Worm (Caenorhabditis elegans) whole organism, dauer: ENCODE data around the gene kcnl-1.

Source experiments
- unc-62 ChIP-seq: sonication (generic microtip); optimal IDR thresholded peaks from 2 replicates; lab custom pipeline; 2017; ENCODE audit warnings: missing biosample characterization, missing genetic modification reagents, missing genetic modification characterization

The kcnl-1 gene

ce11 chrV:19610118-19610707 lies 45.0 kb downstream of the kcnl-1 start:
- TF ChIP-seq unc-62 (GFP tag; lab: Kevin White, UChicago), result no peak

ce11 chrV:19611675-19612345 lies 46.6 kb downstream of the kcnl-1 start:
- TF ChIP-seq unc-62 (GFP tag; lab: Kevin White, UChicago), result no peak

- TF ChIP-seq unc-62 (GFP tag; lab: Kevin White, UChicago), result no peak
Measured at ce11 chrV:19613161-19613560, 48.0 kb downstream of the kcnl-1 start, which contains the start of gene nlp-26. Gene nlp-26 (plus strand): TSS chrV:19613461.

- no peak for TF ChIP-seq unc-62 (GFP tag; lab: Kevin White, UChicago)
Measured at ce11 chrV:19620098-19620497, 54.9 kb downstream of the kcnl-1 start.

- no peak for TF ChIP-seq unc-62 (GFP tag; lab: Kevin White, UChicago)
Measured at ce11 chrV:19622440-19622914, 57.3 kb downstream of the kcnl-1 start, which contains the start of gene Y43F8C.3. Gene Y43F8C.3 (minus strand): TSS chrV:19622626.

- TF ChIP-seq unc-62 (GFP tag; lab: Kevin White, UChicago), result no peak
Measured at ce11 chrV:19623523-19624312, 58.5 kb downstream of the kcnl-1 start.

ce11 chrV:19624749-19625148 lies 59.6 kb downstream of the kcnl-1 start, which contains the start of gene dyf-19:
Gene dyf-19 (plus strand): TSS chrV:19625049.
- no peak for TF ChIP-seq unc-62 (GFP tag; lab: Kevin White, UChicago)

- no peak for TF ChIP-seq unc-62 (GFP tag; lab: Kevin White, UChicago)
Measured at ce11 chrV:19625719-19626118, 60.5 kb downstream of the kcnl-1 start.

- no peak for TF ChIP-seq unc-62 (GFP tag; lab: Kevin White, UChicago)
Measured at ce11 chrV:19629544-19629943, 64.4 kb downstream of the kcnl-1 start.

ce11 chrV:19629973-19630372 lies 64.8 kb downstream of the kcnl-1 start:
- no peak for TF ChIP-seq unc-62 (GFP tag; lab: Kevin White, UChicago)

- no peak for TF ChIP-seq unc-62 (GFP tag; lab: Kevin White, UChicago)
Measured at ce11 chrV:19630569-19630968, 65.4 kb downstream of the kcnl-1 start.

- TF ChIP-seq unc-62 (GFP tag; lab: Kevin White, UChicago), result no peak
Measured at ce11 chrV:19632546-19632945, 67.4 kb downstream of the kcnl-1 start, which contains the start of gene Y43F8C.5. Gene Y43F8C.5 (minus strand): TSS chrV:19632646.

- TF ChIP-seq unc-62 (GFP tag; lab: Kevin White, UChicago), result no peak
Measured at ce11 chrV:19632948-19633347, 67.8 kb downstream of the kcnl-1 start.

- TF ChIP-seq unc-62 (GFP tag; lab: Kevin White, UChicago), result no peak
Measured at ce11 chrV:19634197-19634596, 69.0 kb downstream of the kcnl-1 start.

- TF ChIP-seq unc-62 (GFP tag; lab: Kevin White, UChicago), result no peak
Measured at ce11 chrV:19636194-19636584, 71.0 kb downstream of the kcnl-1 start.

- no peak for TF ChIP-seq unc-62 (GFP tag; lab: Kevin White, UChicago)
Measured at ce11 chrV:19637890-19638289, 72.7 kb downstream of the kcnl-1 start.
